Fruit fly (Drosophila melanogaster): ENCODE measurements around the gene nerfin-2.

- TF ChIP-seq Jra (GFP tag; optimal IDR thresholded peaks at IDR 0.05) (peak; percentile 81), brk (GFP tag; optimal IDR thresholded peaks at IDR 0.05) (peak; percentile 44), Hr78 (GFP tag; optimal IDR thresholded peaks at IDR 0.05) (no peak), h (GFP tag; optimal IDR thresholded peaks at IDR 0.05) (peak; percentile 95), Vsx2 (GFP tag; optimal IDR thresholded peaks at IDR 0.05; ENCODE audit: partially characterized antibody) (peak; percentile 79), sv (GFP tag; optimal IDR thresholded peaks at IDR 0.05) (peak; percentile 62), GATAd (GFP tag; optimal IDR thresholded peaks at IDR 0.05) (no peak), HLH106 (tag; optimal IDR thresholded peaks at IDR 0.05) (peak; percentile 84), OdsH (GFP tag; optimal IDR thresholded peaks at IDR 0.05) (peak; percentile 94), tai (GFP tag; optimal IDR thresholded peaks at IDR 0.05) (peak; percentile 92), psq (GFP tag; optimal IDR thresholded peaks at IDR 0.05) (peak; percentile 99), usp (GFP tag; optimal IDR thresholded peaks at IDR 0.05) (no peak), br (GFP tag; optimal IDR thresholded peaks at IDR 0.05) (peak; percentile 94)
These were observed 16.4 kb downstream of the nerfin-2 start for dm6 chr3R:10087206-10087927.

Data from whole organism, wandering third instar larva.